Fruit fly (Drosophila melanogaster): ENCODE results near the gene CG15387.

CG15387 gene

DNA sequence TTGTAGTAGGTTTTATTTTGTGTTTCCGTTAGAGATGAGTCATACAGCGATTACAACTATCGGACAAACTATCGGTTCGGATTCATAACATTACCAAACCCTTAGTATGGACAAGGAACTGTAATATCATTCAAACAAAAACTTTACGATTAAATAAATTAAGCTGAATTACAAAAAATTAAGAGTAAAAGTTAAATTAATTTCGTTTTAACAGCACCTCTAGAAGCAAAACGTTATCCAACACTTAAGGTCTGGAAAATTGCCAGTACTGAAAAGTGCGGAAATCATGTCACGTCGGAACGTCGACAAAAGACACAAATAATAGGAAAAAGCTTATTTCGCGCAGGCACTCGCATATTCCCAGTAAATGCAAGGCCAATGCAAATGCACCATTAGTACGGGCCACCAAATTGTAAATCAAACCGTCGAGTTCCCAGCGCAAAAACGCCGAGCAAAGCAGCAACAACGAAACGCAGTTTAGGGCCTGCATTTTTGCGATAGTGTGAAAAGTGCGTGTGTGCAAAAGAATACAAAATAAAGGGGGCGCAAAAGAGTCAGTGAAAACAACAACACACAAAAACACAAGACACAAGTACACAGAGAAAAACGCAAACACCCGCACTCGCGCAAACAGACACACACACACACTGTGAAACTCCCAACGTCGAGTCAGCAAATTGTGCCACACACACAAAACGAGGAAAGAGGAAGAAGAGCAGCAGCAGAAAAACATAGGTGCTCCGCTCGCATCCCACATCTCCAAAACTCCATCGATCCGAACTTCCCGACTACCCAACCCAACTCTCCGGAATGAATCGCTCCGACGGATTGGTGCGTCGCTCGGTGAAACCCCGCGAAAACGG is at the start of gene CG15387, which contains the start of gene sau (continued):
- TF ChIP-seq gfzf (GFP tag; optimal IDR thresholded peaks at IDR 0.05) (peak; percentile 41), CG10147 (GFP tag; optimal IDR thresholded peaks at IDR 0.05) (peak; percentile 84), br (optimal IDR thresholded peaks at IDR 0.05) (no peak), tx (GFP tag; optimal IDR thresholded peaks at IDR 0.05) (peak; percentile 91), jing (GFP tag; optimal IDR thresholded peaks at IDR 0.05) (peak; percentile 9), amos (GFP tag; IDR thresholded peaks at IDR 0.05; ENCODE audit: partially characterized antibody) (peak; percentile 85), CG3065 (GFP tag; optimal IDR thresholded peaks at IDR 0.05) (peak; percentile 79), ara (GFP tag; IDR thresholded peaks at IDR 0.05) (peak; percentile 82), CG12659 (GFP tag; optimal IDR thresholded peaks at IDR 0.05) (peak; percentile 90), Usf (GFP tag; optimal IDR thresholded peaks at IDR 0.05) (peak; percentile 64), Ets65A (GFP tag) (peak; percentile 99), gsb (GFP tag; IDR thresholded peaks at IDR 0.05) (peak; percentile 66), aop (GFP tag; IDR thresholded peaks at IDR 0.05) (peak; percentile 61; the same call in 1 of the 2 replicates), otp (GFP tag; IDR thresholded peaks at IDR 0.05) (peak; percentile 78), CG9215 (GFP tag; IDR thresholded peaks at IDR 0.05) (peak; percentile 77), CG9437 (GFP tag; optimal IDR thresholded peaks at IDR 0.05) (peak; percentile 85), CG8924 (tag; optimal IDR thresholded peaks at IDR 0.05) (peak; percentile 85), CG1602 (GFP tag; optimal IDR thresholded peaks at IDR 0.05) (peak; percentile 91), sima (GFP tag; optimal IDR thresholded peaks at IDR 0.05) (peak; percentile 56), Sry-β (GFP tag; optimal IDR thresholded peaks at IDR 0.05) (peak; percentile 50), Dip3 (GFP tag; optimal IDR thresholded peaks at IDR 0.05) (peak; percentile 90), CG12391 (tag; optimal IDR thresholded peaks at IDR 0.05) (peak; percentile 95), Sox102F (GFP tag; optimal IDR thresholded peaks at IDR 0.05) (peak; percentile 86), E2f1 (GFP tag; IDR thresholded peaks at IDR 0.05) (peak; percentile 80), Taf1 (GFP tag; IDR thresholded peaks at IDR 0.05) (peak; percentile 69; the same call in 1 of the 2 replicates), D (optimal IDR thresholded peaks at IDR 0.05) (no peak), D (GFP tag; optimal IDR thresholded peaks at IDR 0.05) (peak; percentile 67), bcd (GFP tag; optimal IDR thresholded peaks at IDR 0.05) (peak; percentile 82), Rfx (GFP tag; IDR thresholded peaks at IDR 0.05) (peak; percentile 89), CG2199 (GFP tag; IDR thresholded peaks at IDR 0.05) (0 out of 3 replicates have a peak, but pooled peaks have one; percentile 76), stwl (tag; optimal IDR thresholded peaks at IDR 0.05) (peak; percentile 93), Abd-B (GFP tag; optimal IDR thresholded peaks at IDR 0.05) (peak; percentile 82), nom (GFP tag; optimal IDR thresholded peaks at IDR 0.05) (peak; percentile 38), fd3F (GFP tag; optimal IDR thresholded peaks at IDR 0.05) (peak; percentile 72), Dref (GFP tag; IDR thresholded peaks at IDR 0.05) (peak; percentile 49), hth (optimal IDR thresholded peaks at IDR 0.05) (no peak), CG10654 (GFP tag; optimal IDR thresholded peaks at IDR 0.05) (peak; percentile 87), lbe (GFP tag; optimal IDR thresholded peaks at IDR 0.05) (peak; percentile 90), Sin3A (optimal IDR thresholded peaks at IDR 0.05) (peak; percentile 60), org-1 (GFP tag; optimal IDR thresholded peaks at IDR 0.05) (peak; percentile 63), exex (tag; optimal IDR thresholded peaks at IDR 0.05) (peak; percentile 73), CG3281 (GFP tag; optimal IDR thresholded peaks at IDR 0.05) (peak; percentile 87), pan (optimal IDR thresholded peaks at IDR 0.05) (no peak), pan (GFP tag; optimal IDR thresholded peaks at IDR 0.05 in 1 of 2, IDR thresholded peaks at IDR 0.05 in 1 of 2) (peak in 1 of 2 experiments; percentile 87), CG17612 (GFP tag; IDR thresholded peaks at IDR 0.05) (0 out of 2 replicates have a peak, but pooled peaks have one; percentile 35), CG7357 (GFP tag; IDR thresholded peaks at IDR 0.05) (peak; percentile 64; the same call in 1 of the 3 replicates), dimm (GFP tag; IDR thresholded peaks at IDR 0.05) (no peak), ind (GFP tag; optimal IDR thresholded peaks at IDR 0.05) (peak; percentile 89), CG5180 (GFP tag; optimal IDR thresholded peaks at IDR 0.05) (peak; percentile 63), CG14710 (tag; optimal IDR thresholded peaks at IDR 0.05) (peak; percentile 95)

Data from whole organism, embryonic.